Fruit fly (Drosophila melanogaster) Kc167 (cell line): ENCODE results near the gene repo.

ENCODE experiments used
- Myc ChIP-seq: fragments of >200 bp; optimal IDR thresholded peaks from 2 replicates; lab custom pipeline; 2017; ENCODE audit warnings: missing external identifiers
- Sin3A ChIP-seq: fragments of >200 bp; optimal IDR thresholded peaks from 2 replicates; lab custom pipeline; 2018; ENCODE audit warnings: missing external identifiers
- h ChIP-seq: fragments of >200 bp; optimal IDR thresholded peaks from 3 replicates; lab custom pipeline; 2018; ENCODE audit warnings: missing external identifiers
- insv ChIP-seq: fragments of >200 bp; optimal IDR thresholded peaks from 3 replicates; lab custom pipeline; 2018; ENCODE audit warnings: missing external identifiers
- psq ChIP-seq: fragments of >200 bp; optimal IDR thresholded peaks from 2 replicates; lab custom pipeline; 2017; ENCODE audit warnings: missing external identifiers
- ttk ChIP-seq: sonication (Bioruptor generic); optimal IDR thresholded peaks from 2 replicates; lab custom pipeline; 2017; ENCODE audit warnings: missing external identifiers

The repo gene

DNA sequence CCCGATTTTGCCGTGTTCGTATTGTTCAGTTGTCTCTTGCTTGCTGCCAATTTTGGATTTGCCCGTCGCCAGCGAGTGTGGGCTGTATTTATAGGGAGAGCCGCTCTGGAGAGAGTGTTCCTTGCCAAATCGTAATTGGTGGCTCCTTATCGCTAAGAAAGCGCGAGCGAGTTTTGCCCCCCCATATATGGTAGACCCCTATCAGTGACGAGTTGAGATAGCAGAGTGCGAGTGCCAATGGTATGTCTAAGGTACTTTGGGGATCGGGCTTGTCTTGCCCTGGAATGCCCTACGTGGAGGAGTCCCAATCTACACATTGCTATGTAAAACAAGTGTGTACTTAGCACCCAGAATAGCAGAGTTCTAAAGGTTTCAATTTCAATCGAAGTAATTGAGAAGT is 43.5 kb downstream of the repo start, which contains the start of gene CG7142:
TSS of gene CG7142 (minus strand) at position 29 of the 400 bp plus-strand sequence.
- TF ChIP-seq Sin3A (lab: Kevin White, UChicago) (no peak), insv (no peak), psq (no peak), h (lab: Kevin White, UChicago) (no peak), ttk (lab: Kevin White, UChicago) (no peak), Myc (lab: Kevin White, UChicago) (no peak)

DNA sequence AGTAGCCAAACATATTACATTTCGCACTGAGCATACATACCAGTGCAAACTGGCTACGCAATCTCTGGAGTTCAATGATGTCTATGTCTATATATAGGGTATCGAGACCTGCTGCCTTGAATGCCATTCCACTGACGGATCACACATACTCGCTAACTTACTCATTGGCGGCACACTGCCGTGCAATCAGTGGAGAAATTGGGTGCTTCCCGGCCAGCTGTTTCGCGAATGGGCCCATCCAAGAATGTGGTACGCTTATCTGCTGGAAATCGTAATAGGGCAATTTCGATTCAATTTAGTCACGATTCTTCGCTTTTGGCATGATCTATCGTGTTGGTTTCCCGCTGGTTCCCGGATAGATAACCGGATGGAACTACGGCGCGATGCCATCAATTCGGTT is 44.1 kb downstream of the repo start:
- no peak for TF ChIP-seq insv

DNA sequence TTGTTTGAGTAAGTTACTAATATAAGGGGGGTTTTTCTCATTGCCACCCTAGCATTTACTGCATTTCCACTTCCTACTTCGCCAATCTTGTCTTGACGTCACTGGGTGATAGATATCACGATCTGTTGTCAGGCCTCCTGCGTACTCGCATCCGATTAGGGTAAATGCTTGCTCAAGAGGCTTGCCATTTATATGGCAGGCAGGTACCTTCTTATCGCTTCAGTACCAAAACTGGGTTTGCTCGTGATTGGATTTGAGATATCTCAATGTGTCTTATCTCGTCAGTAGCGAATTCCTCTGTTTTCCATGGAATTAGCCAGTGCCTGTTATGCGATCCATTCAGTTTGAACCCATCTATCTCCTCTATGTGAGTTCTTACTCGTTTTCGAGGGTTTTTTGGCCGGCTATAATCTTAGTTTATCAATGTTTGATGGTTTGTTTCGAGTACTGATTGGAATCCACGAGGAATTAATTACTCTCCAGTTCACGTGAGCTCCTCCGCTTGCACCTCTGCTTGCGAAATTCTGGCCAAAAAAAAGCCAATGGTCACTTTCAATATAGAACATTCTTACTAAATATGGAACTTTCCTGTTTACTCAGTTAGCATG is 45.0 kb downstream of the repo start:
- TF ChIP-seq psq = no peak
- no peak for TF ChIP-seq Myc (lab: Kevin White, UChicago)
- no peak for TF ChIP-seq h (lab: Kevin White, UChicago)
- TF ChIP-seq ttk (lab: Kevin White, UChicago) = no peak
- TF ChIP-seq Sin3A (lab: Kevin White, UChicago) = no peak
- TF ChIP-seq insv = no peak

DNA sequence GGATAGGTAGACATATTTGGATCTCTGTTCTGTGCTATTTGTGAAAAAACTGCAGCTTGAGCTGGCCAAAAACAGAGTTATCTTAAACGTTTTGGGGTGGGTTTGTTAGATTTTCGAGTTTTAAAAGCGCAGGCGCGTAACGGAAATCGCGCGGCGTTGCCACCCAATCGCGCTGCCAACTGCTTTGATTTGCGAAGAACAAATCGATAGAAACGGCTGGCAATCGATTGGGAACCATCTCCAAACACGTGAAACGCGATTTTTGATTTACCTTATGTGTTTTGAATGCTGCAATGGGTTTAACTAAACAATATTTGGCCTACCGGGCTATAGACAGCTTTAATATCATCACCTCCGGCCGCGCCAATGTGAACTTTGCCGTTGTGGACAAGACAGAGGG is 47.4 kb downstream of the repo start, which contains the start of the genes CG14312 and CG8064:
TSS of gene CG14312 (minus strand) at position 88 of the 400 bp plus-strand sequence.
TSS of gene CG8064 (plus strand) at position 220 of the 400 bp plus-strand sequence.
- no peak for TF ChIP-seq ttk (lab: Kevin White, UChicago)

DNA sequence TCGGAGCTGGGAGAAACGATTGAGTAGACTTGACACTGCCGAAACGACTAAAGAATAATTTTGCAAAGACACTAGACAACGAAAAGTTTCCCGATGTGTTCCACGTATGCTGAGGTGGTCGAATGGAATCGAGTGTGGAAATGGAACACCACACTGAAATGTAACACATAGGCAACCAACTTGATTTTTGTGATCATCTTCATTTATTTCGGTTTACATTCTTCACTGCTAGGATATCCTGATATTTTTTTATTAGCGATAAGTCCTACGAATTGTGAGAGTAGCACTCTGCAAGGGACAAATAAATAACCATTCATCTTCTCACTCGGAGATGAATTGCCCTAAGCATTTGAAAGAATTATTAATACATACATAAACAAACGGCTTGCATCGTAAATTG is 52.7 kb downstream of the repo start, which contains the start of gene CG7131:
TSS of gene CG7131 (minus strand) at position 101 of the 400 bp plus-strand sequence.
- TF ChIP-seq Myc (lab: Kevin White, UChicago) (no peak), psq (no peak), h (lab: Kevin White, UChicago) (no peak), insv (no peak), Sin3A (lab: Kevin White, UChicago) (no peak), ttk (lab: Kevin White, UChicago) (no peak)
